Worm (Caenorhabditis elegans) whole organism, late embryonic: ENCODE measurements around the gene ntr-2.

Experiments used
- C08G9.2 ChIP-seq: sonication (generic microtip); optimal IDR thresholded peaks from 2 replicates; lab custom pipeline; 2016; ENCODE audit warnings: mild to moderate bottlenecking, missing genetic modification characterization, moderate library complexity, missing compliant biosample characterization
- C38D4.7 ChIP-seq: fragments of 200-800 bp; sonication (Bioruptor generic); optimal IDR thresholded peaks from 2 replicates; lab custom pipeline; 2018; ENCODE audit warnings: mild to moderate bottlenecking, missing genetic modification characterization, moderate library complexity, missing compliant biosample characterization
- F13H6.1 ChIP-seq: sonication (generic microtip); optimal IDR thresholded peaks from 2 replicates; lab custom pipeline; 2016; ENCODE audit warnings: missing genetic modification characterization, missing compliant biosample characterization
- K09A11.1 ChIP-seq: sonication (generic microtip); optimal IDR thresholded peaks from 2 replicates; lab custom pipeline; 2017; ENCODE audit warnings: antibody characterized with exemption, mild to moderate bottlenecking, missing genetic modification characterization, missing compliant biosample characterization; ENCODE audit not compliant: insufficient read depth
- Y22D7AL.16 ChIP-seq: sonication (generic microtip); optimal IDR thresholded peaks from 2 replicates; lab custom pipeline; 2016; ENCODE audit warnings: missing genetic modification characterization, missing compliant biosample characterization
- ahr-1 ChIP-seq: sonication (generic microtip); optimal IDR thresholded peaks from 2 replicates; lab custom pipeline; 2016; ENCODE audit warnings: missing genetic modification characterization, missing compliant biosample characterization
- ceh-14 ChIP-seq: sonication (generic microtip); optimal IDR thresholded peaks from 2 replicates; lab custom pipeline; 2016; ENCODE audit warnings: missing genotype, missing genetic modification characterization, missing compliant biosample characterization
- ceh-18 ChIP-seq: sonication (generic microtip); optimal IDR thresholded peaks from 2 replicates; lab custom pipeline; 2016; ENCODE audit warnings: missing genetic modification characterization, missing compliant biosample characterization
- ceh-30 ChIP-seq: fragments of 150-350 bp; optimal IDR thresholded peaks from 2 replicates; lab custom pipeline; 2014; ENCODE audit warnings: missing biosample characterization, missing genetic modification characterization
- ceh-34 ChIP-seq: sonication (generic microtip); optimal IDR thresholded peaks from 2 replicates; lab custom pipeline; 2016; ENCODE audit warnings: mild to moderate bottlenecking, missing genetic modification characterization, missing compliant biosample characterization
- ceh-9 ChIP-seq: sonication (generic microtip); optimal IDR thresholded peaks from 2 replicates; lab custom pipeline; 2016; ENCODE audit warnings: mild to moderate bottlenecking, missing genetic modification characterization, inconsistent platforms, missing compliant biosample characterization
- dve-1 ChIP-seq: sonication (generic microtip); optimal IDR thresholded peaks from 2 replicates; lab custom pipeline; 2017; ENCODE audit warnings: antibody characterized with exemption, mild to moderate bottlenecking, missing genetic modification characterization, missing compliant biosample characterization
- elt-2 ChIP-seq: sonication (generic microtip); optimal IDR thresholded peaks from 2 replicates; lab custom pipeline; 2016; ENCODE audit warnings: missing genetic modification reagents, missing genetic modification characterization, missing compliant biosample characterization
- ets-4 ChIP-seq: sonication (generic microtip); optimal IDR thresholded peaks from 2 replicates; lab custom pipeline; 2016; ENCODE audit warnings: missing genetic modification characterization, missing compliant biosample characterization
- fax-1 ChIP-seq: sonication (generic microtip); optimal IDR thresholded peaks from 2 replicates; lab custom pipeline; 2016; ENCODE audit warnings: missing genotype, missing genetic modification characterization, missing compliant biosample characterization
- fkh-10 ChIP-seq: fragments of 150-350 bp; optimal IDR thresholded peaks from 2 replicates; lab custom pipeline; 2014; ENCODE audit warnings: missing biosample characterization, missing genetic modification reagents, missing genetic modification characterization
- fkh-6 ChIP-seq: sonication (generic microtip); optimal IDR thresholded peaks from 2 replicates; lab custom pipeline; 2016; ENCODE audit warnings: missing genetic modification characterization, missing compliant biosample characterization
- gmeb-2 ChIP-seq: sonication (generic microtip); optimal IDR thresholded peaks from 2 replicates; lab custom pipeline; 2016; ENCODE audit warnings: missing genetic modification characterization, inconsistent platforms, missing compliant biosample characterization
- hlh-30 ChIP-seq: sonication (generic microtip); optimal IDR thresholded peaks from 2 replicates; lab custom pipeline; 2017; ENCODE audit warnings: antibody characterized with exemption, missing genetic modification characterization, missing compliant biosample characterization; ENCODE audit not compliant: insufficient read depth
- hlh-8 ChIP-seq: sonication (generic microtip); optimal IDR thresholded peaks from 2 replicates; lab custom pipeline; 2016; ENCODE audit warnings: missing genotype, missing genetic modification characterization, missing compliant biosample characterization
- nhr-11 ChIP-seq: fragments of 150-350 bp; optimal IDR thresholded peaks from 2 replicates; lab custom pipeline; 2014; ENCODE audit warnings: missing biosample characterization, missing genetic modification characterization
- npax-4 ChIP-seq: sonication (generic microtip); optimal IDR thresholded peaks from 2 replicates; lab custom pipeline; 2016; ENCODE audit warnings: missing genetic modification characterization, missing compliant biosample characterization
- odd-2 ChIP-seq: sonication (generic microtip); optimal IDR thresholded peaks from 2 replicates; lab custom pipeline; 2017; ENCODE audit warnings: antibody characterized with exemption, mild to moderate bottlenecking, missing genetic modification characterization, missing compliant biosample characterization
- pag-3 ChIP-seq: sonication (generic microtip); optimal IDR thresholded peaks from 2 replicates; lab custom pipeline; 2016; ENCODE audit warnings: missing compliant biosample characterization, missing genetic modification characterization, borderline replicate concordance
- pha-2 ChIP-seq: sonication (generic microtip); optimal IDR thresholded peaks from 2 replicates; lab custom pipeline; 2017; ENCODE audit warnings: mild to moderate bottlenecking, missing genetic modification characterization, missing compliant biosample characterization
- pqm-1 ChIP-seq: sonication (generic microtip); optimal IDR thresholded peaks from 2 replicates; lab custom pipeline; 2016; ENCODE audit warnings: missing genetic modification characterization, missing compliant biosample characterization
- rnt-1 ChIP-seq: sonication (generic microtip); optimal IDR thresholded peaks from 2 replicates; lab custom pipeline; 2016; ENCODE audit warnings: missing genetic modification characterization, missing compliant biosample characterization
- sdc-2 ChIP-seq: sonication (generic microtip); optimal IDR thresholded peaks from 2 replicates; lab custom pipeline; 2016; ENCODE audit warnings: missing genotype, missing genetic modification characterization, missing compliant biosample characterization
- sox-4 ChIP-seq: sonication (generic microtip); optimal IDR thresholded peaks from 2 replicates; lab custom pipeline; 2017; ENCODE audit warnings: mild to moderate bottlenecking, missing genetic modification characterization, inconsistent platforms, missing compliant biosample characterization
- tbx-2 ChIP-seq: sonication (generic microtip); optimal IDR thresholded peaks from 2 replicates; lab custom pipeline; 2016; ENCODE audit warnings: missing genetic modification characterization, missing compliant biosample characterization
- tbx-7 ChIP-seq: sonication (generic microtip); optimal IDR thresholded peaks from 2 replicates; lab custom pipeline; 2016; ENCODE audit warnings: missing genotype, missing genetic modification characterization, missing compliant biosample characterization
- ttx-3 ChIP-seq: sonication (generic microtip); optimal IDR thresholded peaks from 2 replicates; lab custom pipeline; 2016; ENCODE audit warnings: missing genetic modification reagents, missing genetic modification characterization, missing compliant biosample characterization
- unc-42 ChIP-seq: sonication (generic microtip); optimal IDR thresholded peaks from 2 replicates; lab custom pipeline; 2016; ENCODE audit warnings: missing genotype, missing genetic modification characterization, missing compliant biosample characterization
- unc-55 ChIP-seq: sonication (generic microtip); optimal IDR thresholded peaks from 2 replicates; lab custom pipeline; 2017; ENCODE audit warnings: missing biosample characterization, missing genetic modification reagents, missing genetic modification characterization
- unc-86 ChIP-seq: sonication (generic microtip); optimal IDR thresholded peaks from 2 replicates; lab custom pipeline; 2016; ENCODE audit warnings: missing genetic modification characterization, missing compliant biosample characterization
- zip-5 ChIP-seq: sonication (generic microtip); optimal IDR thresholded peaks from 2 replicates; lab custom pipeline; 2016; ENCODE audit warnings: missing genetic modification characterization, missing compliant biosample characterization

The ntr-2 gene

DNA sequence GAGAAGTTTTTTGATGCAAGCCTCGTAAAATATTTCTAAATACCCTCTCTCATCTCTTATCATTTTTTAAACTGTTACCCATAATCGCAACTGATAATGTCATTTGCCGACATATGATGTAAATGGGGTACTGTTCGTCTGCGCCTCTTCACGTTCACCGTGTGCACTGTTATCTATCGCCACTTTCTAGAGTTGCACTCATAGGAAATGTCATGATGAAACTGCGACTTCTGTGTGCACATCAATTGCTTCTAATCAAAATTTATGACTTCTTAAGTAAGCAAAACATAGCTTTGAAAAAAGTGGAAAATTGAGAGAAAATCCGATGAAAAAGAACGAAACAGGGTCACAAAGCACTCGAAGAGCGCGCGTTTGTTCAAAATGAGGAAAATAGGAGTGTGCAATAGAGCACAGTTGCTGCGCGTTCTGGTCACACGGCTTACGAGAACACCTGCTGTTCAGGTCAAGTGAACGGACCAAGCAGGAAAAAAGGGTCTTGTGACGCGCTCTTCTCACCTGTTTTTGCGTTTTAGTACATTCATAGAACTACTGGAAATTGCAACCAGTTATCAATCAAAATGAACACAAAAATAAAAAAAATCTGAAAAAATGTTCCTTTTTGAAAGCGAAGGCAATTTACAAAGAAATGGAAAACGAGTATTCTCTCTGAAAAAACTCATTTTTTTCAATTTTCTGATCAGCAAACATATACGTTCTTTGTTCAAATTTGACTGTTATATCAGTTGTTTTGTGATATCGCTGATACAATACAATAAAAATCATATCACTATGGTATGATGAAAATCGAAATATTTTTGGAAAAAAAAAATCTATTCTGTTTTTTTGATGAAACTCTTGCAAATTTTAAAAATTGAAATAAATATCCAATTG is 18.0 kb upstream of the ntr-2 start:
- TF ChIP-seq sdc-2 (tag; lab: Kevin White, UChicago), result peak; percentile 8
- TF ChIP-seq tbx-7, result no peak
- TF ChIP-seq Y22D7AL.16, result no peak
- TF ChIP-seq ttx-3 (tag; lab: Kevin White, UChicago), result no peak
- TF ChIP-seq ceh-9 (tag; lab: Kevin White, UChicago), result no peak
- no peak for TF ChIP-seq dve-1 (tag; lab: Kevin White, UChicago)
- TF ChIP-seq ahr-1, result no peak
- peak; percentile 92 for TF ChIP-seq hlh-30 (tag; lab: Kevin White, UChicago)
- no peak for TF ChIP-seq gmeb-2 (tag; lab: Kevin White, UChicago)
- no peak for TF ChIP-seq K09A11.1 (tag; lab: Kevin White, UChicago)
- no peak for TF ChIP-seq ets-4 (tag; lab: Kevin White, UChicago)
- TF ChIP-seq tbx-2 (tag; lab: Kevin White, UChicago), result peak; percentile 24
- no peak for TF ChIP-seq pag-3 (tag; lab: Kevin White, UChicago)
- TF ChIP-seq npax-4, result no peak
- TF ChIP-seq fkh-6 (tag; lab: Kevin White, UChicago), result no peak
- TF ChIP-seq ceh-30 (tag; lab: Kevin White, UChicago), result no peak
- no peak for TF ChIP-seq ceh-34 (tag; lab: Kevin White, UChicago)
- TF ChIP-seq pqm-1, result peak; percentile 12
- TF ChIP-seq rnt-1 (tag; lab: Kevin White, UChicago), result no peak
- TF ChIP-seq unc-42 (tag; lab: Kevin White, UChicago), result no peak
- TF ChIP-seq elt-2 (tag; lab: Kevin White, UChicago), result peak; percentile 93
- TF ChIP-seq unc-55 (GFP tag; lab: Kevin White, UChicago), result no peak

DNA sequence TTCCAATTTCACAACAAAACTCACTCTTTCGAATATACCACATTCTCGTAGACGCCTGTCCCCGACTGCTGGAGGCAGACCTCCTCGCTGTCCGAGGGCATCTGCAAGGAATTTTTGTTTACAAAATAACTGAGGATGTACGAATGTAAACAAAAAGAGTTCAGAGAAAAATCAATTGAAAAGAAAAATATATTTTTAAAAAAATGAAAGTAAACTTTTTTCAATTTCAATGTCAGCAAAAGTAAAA is 17.4 kb upstream of the ntr-2 start, which contains the start of gene mrp-5:
Gene mrp-5, minus strand, starts transcription at position 101 of the 247 bp plus-strand sequence.
- TF ChIP-seq sox-4 (tag; lab: Kevin White, UChicago) (no peak), zip-5 (tag; lab: Kevin White, UChicago) (no peak), C38D4.7 (GFP tag; lab: Kevin White, UChicago) (no peak), ceh-14 (tag; lab: Kevin White, UChicago) (no peak), odd-2 (tag; lab: Kevin White, UChicago) (no peak), unc-42 (tag; lab: Kevin White, UChicago) (no peak), ets-4 (tag; lab: Kevin White, UChicago) (no peak), ttx-3 (tag; lab: Kevin White, UChicago) (no peak), pag-3 (tag; lab: Kevin White, UChicago) (no peak), tbx-2 (tag; lab: Kevin White, UChicago) (no peak), elt-2 (tag; lab: Kevin White, UChicago) (no peak)

DNA sequence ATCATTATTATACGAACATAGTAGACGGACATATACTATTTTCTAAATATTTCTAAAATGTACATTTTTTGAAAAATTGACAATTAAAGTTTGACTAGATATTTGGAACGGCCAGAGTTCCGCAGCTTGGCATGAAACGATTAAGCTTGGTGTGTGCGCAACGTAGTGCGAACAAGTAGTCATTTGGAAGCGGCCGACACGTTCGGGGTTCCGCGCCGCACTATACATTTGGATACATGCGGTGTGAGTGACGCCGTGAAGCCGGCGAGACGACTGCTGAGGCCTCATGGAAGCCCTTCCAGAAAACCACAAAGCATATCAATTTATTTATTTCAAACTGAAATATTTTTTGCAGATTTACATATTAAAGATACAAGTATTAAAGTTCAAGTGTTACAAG is 9.4 kb upstream of the ntr-2 start:
- TF ChIP-seq unc-42 (tag; lab: Kevin White, UChicago), result no peak
- TF ChIP-seq pqm-1, result no peak
- no peak for TF ChIP-seq unc-86 (tag; lab: Kevin White, UChicago)
- no peak for TF ChIP-seq pha-2 (tag; lab: Kevin White, UChicago)
- TF ChIP-seq ceh-18 (tag; lab: Kevin White, UChicago), result no peak
- TF ChIP-seq unc-55 (GFP tag; lab: Kevin White, UChicago), result no peak

DNA sequence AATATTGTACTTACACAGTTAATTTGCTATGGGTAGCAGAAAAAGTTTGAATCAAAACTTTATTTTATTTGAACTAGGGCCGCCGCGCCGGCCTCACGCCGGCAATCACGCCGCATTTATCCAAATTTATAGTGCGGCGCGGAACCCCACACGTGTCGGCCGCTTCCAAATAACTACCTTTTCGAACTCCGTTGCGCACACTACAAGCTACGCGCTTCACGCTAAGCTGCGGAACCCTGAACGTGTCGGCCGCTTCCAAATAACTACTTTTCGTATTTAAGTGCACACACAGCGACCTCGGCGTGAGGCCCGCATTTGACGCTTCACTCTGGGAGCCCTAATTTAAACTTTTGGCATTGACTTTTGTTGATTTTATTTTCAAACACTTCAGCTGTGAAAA is 2.7 kb upstream of the ntr-2 start:
- TF ChIP-seq C08G9.2 (tag; lab: Kevin White, UChicago) (no peak), pha-2 (tag; lab: Kevin White, UChicago) (no peak), hlh-8 (no peak), nhr-11 (tag; lab: Kevin White, UChicago) (no peak), fax-1 (tag; lab: Kevin White, UChicago) (no peak), F13H6.1 (tag; lab: Kevin White, UChicago) (no peak), fkh-10 (GFP tag; lab: Kevin White, UChicago) (no peak)
